Worm (Caenorhabditis elegans) whole organism, mixed stage, embryonic: ENCODE results near the gene C13A10.2.

ENCODE experiments used
- bed-3 ChIP-seq: fragments of 200-800 bp; sonication (Bioruptor generic); optimal IDR thresholded peaks from 3 replicates; lab custom pipeline; 2018; ENCODE audit warnings: mild to moderate bottlenecking, missing genetic modification characterization, moderate library complexity, missing compliant biosample characterization
- lin-13 ChIP-seq: fragments of 150-350 bp; optimal IDR thresholded peaks from 2 replicates; lab custom pipeline; 2014; ENCODE audit warnings: missing biosample characterization, missing genetic modification characterization
- lin-32 ChIP-seq: fragments of 200-800 bp; sonication (Bioruptor generic); optimal IDR thresholded peaks from 2 replicates; lab custom pipeline; 2018; ENCODE audit warnings: mild to moderate bottlenecking, missing genetic modification characterization, missing compliant biosample characterization
- lsy-2 ChIP-seq: fragments of 150-350 bp; optimal IDR thresholded peaks from 2 replicates; lab custom pipeline; 2014; ENCODE audit warnings: missing biosample characterization, missing genetic modification characterization
- mab-5 ChIP-seq: fragments of 150-350 bp; optimal IDR thresholded peaks from 2 replicates; lab custom pipeline; 2014; ENCODE audit warnings: missing biosample characterization, missing genetic modification characterization
- nhr-237 ChIP-seq: fragments of 150-350 bp; optimal IDR thresholded peaks from 2 replicates; lab custom pipeline; 2014; ENCODE audit warnings: missing biosample characterization, missing genetic modification characterization
- nhr-76 ChIP-seq: sonication (generic microtip); optimal IDR thresholded peaks from 2 replicates; lab custom pipeline; 2017; ENCODE audit warnings: missing biosample characterization, missing genetic modification characterization
- sem-2 ChIP-seq: fragments of 200-800 bp; sonication (Bioruptor generic); optimal IDR thresholded peaks from 2 replicates; lab custom pipeline; 2018; ENCODE audit warnings: mild to moderate bottlenecking, missing genetic modification characterization, missing compliant biosample characterization
- snpc-4 ChIP-seq: fragments of 150-350 bp; optimal IDR thresholded peaks from 2 replicates; lab custom pipeline; 2014; ENCODE audit warnings: missing biosample characterization, missing genetic modification characterization
- tbx-8 ChIP-seq: fragments of 200-800 bp; sonication (Bioruptor generic); optimal IDR thresholded peaks from 2 replicates; lab custom pipeline; 2018; ENCODE audit warnings: mild to moderate bottlenecking, missing genetic modification characterization, moderate library complexity, missing compliant biosample characterization
- unc-39 ChIP-seq: fragments of 150-350 bp; optimal IDR thresholded peaks from 2 replicates; lab custom pipeline; 2014; ENCODE audit warnings: missing biosample characterization, missing genetic modification characterization
- unc-62 ChIP-seq: fragments of 150-350 bp; optimal IDR thresholded peaks from 2 replicates; lab custom pipeline; 2014; ENCODE audit warnings: missing biosample characterization, missing genetic modification reagents, missing genetic modification characterization

DNA sequence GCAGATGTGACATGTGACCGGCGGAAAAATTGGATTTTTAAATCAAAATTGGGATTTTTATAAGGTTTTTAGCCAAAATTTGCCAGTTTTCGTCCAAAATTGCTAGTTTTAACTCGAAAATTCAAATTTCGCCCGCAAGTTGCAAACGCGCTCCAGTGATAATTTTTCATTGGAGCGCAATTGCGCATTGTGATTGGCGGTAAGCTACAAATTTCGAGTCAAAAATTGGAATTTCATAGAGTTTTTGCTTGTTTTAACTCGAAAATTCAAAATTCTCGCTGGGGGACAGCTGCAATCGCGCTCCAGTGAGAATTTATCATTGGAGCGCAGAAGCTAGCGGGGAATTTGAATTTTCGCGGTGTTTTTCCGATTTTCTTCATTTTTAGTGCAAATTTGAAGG lies 11.5 kb upstream of the C13A10.2 start:
- no peak for TF ChIP-seq snpc-4 (tag; lab: Kevin White, UChicago)
- TF ChIP-seq sem-2 (GFP tag; lab: Kevin White, UChicago): no peak
- no peak for TF ChIP-seq nhr-237 (tag; lab: Kevin White, UChicago)
- TF ChIP-seq lsy-2: no peak
- no peak for TF ChIP-seq lin-13 (tag; lab: Kevin White, UChicago)
- no peak for TF ChIP-seq nhr-76
- TF ChIP-seq unc-62 (GFP tag; lab: Kevin White, UChicago): no peak
- TF ChIP-seq tbx-8 (GFP tag; lab: Kevin White, UChicago): no peak
- TF ChIP-seq bed-3 (GFP tag; lab: Kevin White, UChicago): no peak
- no peak for TF ChIP-seq lin-32 (GFP tag; lab: Kevin White, UChicago)
- no peak for TF ChIP-seq unc-39 (tag; lab: Kevin White, UChicago)
- TF ChIP-seq mab-5 (tag; lab: Kevin White, UChicago): no peak
